Worm (Caenorhabditis elegans): ENCODE results near the gene col-152.

ce11 chrV:10564830-10565365, 4.2 kb downstream of the col-152 start, which contains the start of gene cat-4:
- no peak for TF ChIP-seq klf-2 (GFP tag; conservative IDR thresholded peaks at IDR 0.05)
- no peak for TF ChIP-seq T22C8.4 (GFP tag; IDR thresholded peaks at IDR 0.05)
- TF ChIP-seq flt-1 (GFP tag; IDR thresholded peaks at IDR 0.05): no peak
- TF ChIP-seq tab-1 (GFP tag; IDR thresholded peaks at IDR 0.05): no peak
- no peak for TF ChIP-seq ref-1 (GFP tag; conservative IDR thresholded peaks at IDR 0.05)
